Worm (Caenorhabditis elegans) whole organism, young adult: Measurements from ENCODE around the gene sri-31.

Source experiments
- B0035.1 ChIP-seq: sonication (generic microtip); optimal IDR thresholded peaks from 2 replicates; lab custom pipeline; 2016; ENCODE audit warnings: missing genetic modification characterization, mild to moderate bottlenecking, missing compliant biosample characterization, missing genotype, missing genetic modification reagents
- B0336.3 ChIP-seq: fragments of 200-800 bp; sonication (Bioruptor generic); IDR thresholded peaks from 2 replicates; pipeline ENCODE4 v1.3.6; 2022; ENCODE audit warnings: missing genetic modification characterization, missing compliant biosample characterization
- C06A6.2 ChIP-seq: fragments of 200-800 bp; sonication (Bioruptor generic); conservative IDR thresholded peaks from 2 replicates; pipeline ENCODE4 v1.3.6; 2022; ENCODE audit warnings: missing genetic modification characterization, missing compliant biosample characterization
- F39B2.1 ChIP-seq: fragments of 200-800 bp; sonication (Bioruptor generic); IDR thresholded peaks from 2 replicates; pipeline ENCODE4 v1.3.6; 2022; ENCODE audit warnings: missing genetic modification reagents, missing genetic modification characterization, missing compliant biosample characterization
- F52B5.7 ChIP-seq: sonication (generic microtip); optimal IDR thresholded peaks from 2 replicates; lab custom pipeline; 2016; ENCODE audit warnings: mild to moderate bottlenecking, missing genetic modification characterization, missing compliant biosample characterization
- F57C9.4 ChIP-seq: sonication (generic microtip); optimal IDR thresholded peaks from 2 replicates; lab custom pipeline; 2017; ENCODE audit warnings: mild to moderate bottlenecking, missing genetic modification characterization, missing compliant biosample characterization
- K11D2.4 ChIP-seq: fragments of 200-800 bp; sonication (Bioruptor generic); IDR thresholded peaks from 2 replicates; pipeline ENCODE4 v1.3.6; 2022; ENCODE audit warnings: missing genetic modification reagents, missing genetic modification characterization, missing compliant biosample characterization
- Y53F4B.3 ChIP-seq: fragments of 200-800 bp; sonication (Bioruptor generic); IDR thresholded peaks from 2 replicates; pipeline ENCODE4 v1.3.6; 2022; ENCODE audit warnings: missing genetic modification reagents, missing genetic modification characterization, missing compliant biosample characterization
- Y53G8AR.9 ChIP-seq: fragments of 200-800 bp; sonication (Bioruptor generic); conservative IDR thresholded peaks from 2 replicates; pipeline ENCODE4 v1.3.6; 2022; ENCODE audit warnings: missing genetic modification reagents, missing genetic modification characterization, missing compliant biosample characterization
- Y56A3A.18 ChIP-seq: fragments of 200-800 bp; sonication (Bioruptor generic); IDR thresholded peaks from 2 replicates; pipeline ENCODE4 v1.3.6; 2022; ENCODE audit warnings: missing genetic modification reagents, missing genetic modification characterization, missing compliant biosample characterization
- Y95B8A.8 ChIP-seq: fragments of 200-800 bp; sonication (Bioruptor generic); IDR thresholded peaks from 2 replicates; pipeline ENCODE4 v1.3.6; 2022; ENCODE audit warnings: missing genetic modification reagents, missing genetic modification characterization, missing compliant biosample characterization
- akir-1 ChIP-seq: fragments of 200-800 bp; sonication (Bioruptor generic); optimal IDR thresholded peaks from 2 replicates; lab custom pipeline; 2018; ENCODE audit warnings: mild to moderate bottlenecking, missing genetic modification characterization, moderate library complexity, missing compliant biosample characterization
- ama-1 ChIP-seq, 3 experiments: fragments of 150-350 bp in 1 of 3; sonication (generic microtip) in 2 of 3; optimal IDR thresholded peaks; 2 replicates each; lab custom pipeline; 2014 to 2018; ENCODE audit warnings: missing biosample characterization in 2 of 3, missing genetic modification characterization in 2 of 3, missing genetic modification reagents in 2 of 3
- attf-5 ChIP-seq: fragments of 200-800 bp; sonication (Bioruptor generic); optimal IDR thresholded peaks from 2 replicates; lab custom pipeline; 2018; ENCODE audit warnings: mild to moderate bottlenecking, missing genetic modification characterization, missing compliant biosample characterization
- bed-2 ChIP-seq: fragments of 200-800 bp; sonication (Bioruptor generic); IDR thresholded peaks from 2 replicates; pipeline ENCODE4 v1.3.6; 2022; ENCODE audit warnings: missing genetic modification reagents, missing genetic modification characterization, missing compliant biosample characterization
- ccch-3 ChIP-seq: fragments of 200-800 bp; sonication (Bioruptor generic); optimal IDR thresholded peaks from 2 replicates; lab custom pipeline; 2018; ENCODE audit warnings: mild to moderate bottlenecking, missing genetic modification characterization, missing compliant biosample characterization
- cebp-1 ChIP-seq, 2 experiments: fragments of 200-800 bp in 1 of 2; sonication (Bioruptor generic) in 1 of 2; sonication (generic microtip) in 1 of 2; IDR thresholded peaks in 1 of 2; optimal IDR thresholded peaks in 1 of 2; 2 replicates each; pipeline versions ENCODE4 v1.3.6 to Lab custom; 2017 to 2022; ENCODE audit warnings: missing compliant biosample characterization in 2 of 2, missing genetic modification characterization in 2 of 2, mild to moderate bottlenecking in 1 of 2, missing genetic modification reagents in 1 of 2, moderate library complexity in 1 of 2
- chd-7 ChIP-seq: sonication (generic microtip); optimal IDR thresholded peaks from 2 replicates; lab custom pipeline; 2016; ENCODE audit warnings: mild to moderate bottlenecking, missing genetic modification characterization, moderate library complexity, missing compliant biosample characterization
- dox-1 ChIP-seq: fragments of 200-800 bp; sonication (Bioruptor generic); IDR thresholded peaks from 2 replicates; pipeline ENCODE4 v1.3.6; 2022; ENCODE audit warnings: missing genetic modification reagents, missing genetic modification characterization, missing compliant biosample characterization
- lin-35 ChIP-seq, 3 experiments: fragments of 150-350 bp in 2 of 3; sonication (generic microtip) in 1 of 3; optimal IDR thresholded peaks; 2 replicates each; lab custom pipeline; 2014 to 2018; ENCODE audit warnings: missing biosample characterization in 3 of 3, missing genetic modification characterization in 3 of 3, missing genetic modification reagents in 3 of 3
- lin-40 ChIP-seq: sonication (generic microtip); optimal IDR thresholded peaks from 2 replicates; lab custom pipeline; 2016; ENCODE audit warnings: missing genetic modification characterization, mild to moderate bottlenecking, missing compliant biosample characterization, missing genotype, missing genetic modification reagents
- lsl-1 ChIP-seq: fragments of 200-800 bp; sonication (Bioruptor generic); optimal IDR thresholded peaks from 2 replicates; lab custom pipeline; 2018; ENCODE audit warnings: mild to moderate bottlenecking, missing genetic modification characterization, moderate library complexity, missing compliant biosample characterization
- lsy-27 ChIP-seq: sonication (generic microtip); optimal IDR thresholded peaks from 2 replicates; lab custom pipeline; 2017; ENCODE audit warnings: missing genetic modification characterization, mild to moderate bottlenecking, missing compliant biosample characterization, antibody characterized with exemption, missing genotype, borderline replicate concordance; ENCODE audit not compliant: insufficient read depth
- mcd-1 ChIP-seq: fragments of 200-800 bp; sonication (Bioruptor generic); IDR thresholded peaks from 2 replicates; pipeline ENCODE4 v1.3.6; 2022; ENCODE audit warnings: missing genetic modification reagents, missing genetic modification characterization, missing compliant biosample characterization
- mel-28 ChIP-seq: sonication (generic microtip); optimal IDR thresholded peaks from 2 replicates; lab custom pipeline; 2016; ENCODE audit warnings: borderline replicate concordance, mild to moderate bottlenecking, missing genetic modification characterization, missing compliant biosample characterization
- nfyb-1 ChIP-seq: fragments of 200-800 bp; sonication (Bioruptor generic); IDR thresholded peaks from 2 replicates; pipeline ENCODE4 v1.3.6; 2022; ENCODE audit warnings: missing genetic modification reagents, missing genetic modification characterization, missing compliant biosample characterization
- nhr-120 ChIP-seq: fragments of 200-800 bp; sonication (Bioruptor generic); IDR thresholded peaks from 2 replicates; pipeline ENCODE4 v1.3.6; 2022; ENCODE audit warnings: missing genetic modification characterization, missing compliant biosample characterization
- snpc-1.3 ChIP-seq: sonication (generic microtip); optimal IDR thresholded peaks from 2 replicates; lab custom pipeline; 2017; ENCODE audit warnings: missing genetic modification characterization, mild to moderate bottlenecking, missing compliant biosample characterization, antibody characterized with exemption, moderate library complexity, missing genotype, missing genetic modification reagents; ENCODE audit not compliant: insufficient read depth
- tbp1 ChIP-seq: fragments of 200-800 bp; sonication (Bioruptor generic); optimal IDR thresholded peaks from 2 replicates; lab custom pipeline; 2018; ENCODE audit warnings: mild to moderate bottlenecking, missing genetic modification characterization, missing compliant biosample characterization
- xnd-1 ChIP-seq: sonication (generic microtip); optimal IDR thresholded peaks from 2 replicates; lab custom pipeline; 2016; ENCODE audit warnings: missing genotype, missing genetic modification reagents, missing genetic modification characterization, missing compliant biosample characterization

Gene sri-31

ce11 chrII:3050703-3051102 is at the start of gene sri-31:
Gene sri-31, plus strand, starts transcription at chrII:3051003.
- no peak for TF ChIP-seq attf-5 (GFP tag; lab: Kevin White, UChicago)
- no peak for TF ChIP-seq ccch-3 (GFP tag; lab: Kevin White, UChicago)
- no peak for TF ChIP-seq cebp-1 (GFP tag; IDR thresholded peaks at IDR 0.05; lab: Robert Waterston, UW)
- no peak for TF ChIP-seq cebp-1 (tag; optimal IDR thresholded peaks at IDR 0.05; lab: Kevin White, UChicago)
- no peak for TF ChIP-seq B0035.1 (tag; lab: Kevin White, UChicago)
- TF ChIP-seq nfyb-1: no peak
- TF ChIP-seq chd-7 (tag; lab: Kevin White, UChicago): no peak
- no peak for TF ChIP-seq lsy-27 (tag; lab: Kevin White, UChicago)
- no peak for TF ChIP-seq snpc-1.3 (tag; lab: Kevin White, UChicago)
- no peak for TF ChIP-seq akir-1 (GFP tag; lab: Kevin White, UChicago)
- TF ChIP-seq F52B5.7 (tag; lab: Kevin White, UChicago): no peak
- no peak for TF ChIP-seq ama-1 (optimal IDR thresholded peaks at IDR 0.05; lab: Kevin White, UChicago)
- TF ChIP-seq ama-1 (GFP tag; optimal IDR thresholded peaks at IDR 0.05; lab: Kevin White, UChicago): no peak
- no peak for TF ChIP-seq mcd-1 (GFP tag; lab: Robert Waterston, UW)

ce11 chrII:3002211-3002610 is 48.6 kb upstream of the sri-31 start, which contains the start of gene lido-10:
Gene lido-10, plus strand, starts transcription at chrII:3002511.
- no peak for TF ChIP-seq tbp1 (GFP tag; lab: Kevin White, UChicago)

- no peak for TF ChIP-seq lin-40 (tag; lab: Kevin White, UChicago)
- TF ChIP-seq B0336.3 (GFP tag; lab: Robert Waterston, UW): no peak
- no peak for TF ChIP-seq Y53G8AR.9
- TF ChIP-seq lin-35 (GFP tag; optimal IDR thresholded peaks at IDR 0.05; lab: Kevin White, UChicago): no peak
- TF ChIP-seq Y95B8A.8 (GFP tag; lab: Robert Waterston, UW): no peak
- no peak for TF ChIP-seq C06A6.2 (GFP tag; lab: Robert Waterston, UW)
- TF ChIP-seq Y56A3A.18 (GFP tag; lab: Robert Waterston, UW): no peak
- TF ChIP-seq nhr-120 (GFP tag; lab: Robert Waterston, UW): no peak
- TF ChIP-seq xnd-1 (tag; lab: Kevin White, UChicago): no peak
- TF ChIP-seq mel-28 (tag; lab: Kevin White, UChicago): no peak
- TF ChIP-seq dox-1 (GFP tag; lab: Robert Waterston, UW): no peak
- no peak for TF ChIP-seq F57C9.4
- no peak for TF ChIP-seq tbp1 (GFP tag; lab: Kevin White, UChicago)
- no peak for TF ChIP-seq K11D2.4
These were observed 47.1 kb upstream of the sri-31 start, which contains the start of gene lido-11 for ce11 chrII:3003667-3004066. Gene lido-11, plus strand, starts transcription at chrII:3003967.

- no peak for TF ChIP-seq ama-1 (optimal IDR thresholded peaks at IDR 0.05; lab: Kevin White, UChicago)
- TF ChIP-seq ama-1 (GFP tag; optimal IDR thresholded peaks at IDR 0.05; lab: Kevin White, UChicago): no peak
- no peak for TF ChIP-seq bed-2 (GFP tag; lab: Robert Waterston, UW)
- no peak for TF ChIP-seq Y53F4B.3
- no peak for TF ChIP-seq dox-1 (GFP tag; lab: Robert Waterston, UW)
- no peak for TF ChIP-seq ccch-3 (GFP tag; lab: Kevin White, UChicago)
- no peak for TF ChIP-seq lsl-1
- TF ChIP-seq F39B2.1 (GFP tag; lab: Robert Waterston, UW): no peak
These were observed 45.3 kb upstream of the sri-31 start, which contains the start of gene lido-12 for ce11 chrII:3005499-3005898. Gene lido-12, plus strand, starts transcription at chrII:3005799.
